Worm (Caenorhabditis elegans) whole organism, L4/young adult: ENCODE measurements around the gene F21C10.13.

Source experiments
- W03F9.2 ChIP-seq: fragments of 150-350 bp; optimal IDR thresholded peaks from 2 replicates; lab custom pipeline; 2014; ENCODE audit warnings: missing biosample characterization, missing genetic modification characterization
- dao-5 ChIP-seq: sonication (generic microtip); optimal IDR thresholded peaks from 2 replicates; lab custom pipeline; 2016; ENCODE audit warnings: missing genotype, missing genetic modification characterization, moderate library complexity, missing compliant biosample characterization
- him-1 ChIP-seq: sonication (generic microtip); optimal IDR thresholded peaks from 2 replicates; lab custom pipeline; 2016; ENCODE audit warnings: missing genotype, missing genetic modification reagents, missing genetic modification characterization, missing compliant biosample characterization

Gene F21C10.13

DNA sequence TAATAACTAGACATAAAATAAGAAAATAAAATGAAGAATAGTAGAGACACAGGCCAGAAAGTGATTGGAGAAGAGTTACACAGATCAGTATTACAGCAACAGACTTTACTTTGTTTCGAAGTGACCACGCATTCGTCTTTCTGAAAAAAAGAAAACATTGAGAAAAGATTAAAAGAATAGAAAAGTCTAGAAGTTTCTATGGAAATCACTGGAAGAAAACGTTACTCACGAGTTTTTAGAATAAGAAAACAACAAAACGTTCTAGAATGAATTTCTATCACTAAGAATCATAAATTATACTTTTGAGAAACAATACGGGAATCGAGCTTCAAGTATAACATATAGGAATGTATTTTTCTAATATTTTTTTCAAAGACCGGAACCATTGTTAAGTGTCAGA is 33.5 kb downstream of the F21C10.13 start:
- TF ChIP-seq W03F9.2 (tag; lab: Kevin White, UChicago) (no peak), him-1 (tag; lab: Kevin White, UChicago) (no peak), dao-5 (tag; lab: Kevin White, UChicago) (no peak)

DNA sequence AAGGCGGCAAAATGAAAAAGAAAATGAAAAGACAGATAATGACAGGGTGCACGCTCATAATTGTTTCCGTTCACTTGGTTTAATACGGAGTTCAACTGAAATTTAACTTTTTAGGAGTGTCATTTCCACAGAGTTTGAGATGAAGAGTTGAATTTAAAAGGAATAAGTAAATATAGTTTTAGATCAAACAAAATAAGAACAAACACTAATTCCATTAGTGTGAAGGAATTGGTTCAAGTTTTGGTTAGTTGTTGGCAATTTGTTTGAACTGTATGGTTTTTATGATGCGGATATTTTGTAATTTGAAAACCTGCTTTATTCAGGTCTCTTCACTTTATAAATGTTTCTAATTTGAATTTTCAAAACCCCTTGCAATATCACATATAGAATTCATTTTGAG is 34.6 kb downstream of the F21C10.13 start, which contains the start of gene B0222.15:
Gene B0222.15 (minus strand): TSS at position 101 of the 400 bp plus-strand sequence.
- TF ChIP-seq dao-5 (tag; lab: Kevin White, UChicago) = no peak
- TF ChIP-seq him-1 (tag; lab: Kevin White, UChicago) = no peak
- no peak for TF ChIP-seq W03F9.2 (tag; lab: Kevin White, UChicago)

DNA sequence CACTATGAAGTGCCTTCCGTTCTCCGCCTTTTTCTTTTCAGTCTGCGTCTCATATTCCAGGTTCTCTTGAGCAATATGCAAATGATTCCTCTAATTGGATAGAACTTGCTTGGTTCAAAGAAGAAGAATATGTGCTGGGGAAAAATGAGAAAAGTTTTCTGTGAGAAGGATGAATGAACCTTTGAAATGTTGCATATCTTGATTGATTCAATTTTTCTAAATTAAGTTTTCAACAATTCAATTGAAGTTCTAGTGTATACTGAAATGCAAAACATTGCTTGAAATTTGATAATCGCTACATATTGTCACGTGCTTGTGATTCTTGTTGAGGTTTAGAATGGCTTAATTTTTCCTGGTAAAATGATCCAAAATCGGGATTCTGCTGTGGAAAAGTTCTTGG is 35.5 kb downstream of the F21C10.13 start:
- TF ChIP-seq dao-5 (tag; lab: Kevin White, UChicago) (no peak), him-1 (tag; lab: Kevin White, UChicago) (no peak), W03F9.2 (tag; lab: Kevin White, UChicago) (no peak)

DNA sequence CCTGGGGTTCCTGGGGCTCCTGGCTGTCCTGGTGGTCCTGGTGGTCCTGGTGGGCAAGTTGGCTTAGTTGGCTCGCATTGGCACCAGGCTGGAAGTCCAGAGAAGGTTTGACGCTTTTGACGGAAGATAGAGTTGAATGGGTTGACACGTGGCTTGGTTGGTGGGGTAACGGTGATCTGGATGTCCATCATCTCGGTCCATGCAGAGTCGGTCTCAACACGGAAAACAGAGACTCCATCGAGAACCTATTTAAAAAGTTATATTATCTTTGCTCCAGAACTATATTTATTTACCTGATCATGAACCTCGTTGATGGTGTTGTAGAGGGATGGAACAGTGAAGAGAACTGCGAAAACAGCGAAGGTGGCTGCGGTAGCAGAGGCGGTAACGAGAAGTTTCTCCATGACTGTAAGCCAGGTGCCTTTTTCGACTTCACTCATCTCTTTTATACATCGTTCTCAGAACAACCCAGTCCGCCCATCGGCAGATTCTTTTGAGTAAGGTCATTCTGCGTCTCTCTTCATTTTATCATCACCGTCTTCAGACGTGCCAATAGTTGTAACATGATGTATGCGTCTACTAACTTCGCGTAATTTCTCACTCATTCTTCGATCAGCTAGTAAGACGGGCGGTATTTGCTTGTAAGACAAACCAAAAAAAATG is 38.3 kb downstream of the F21C10.13 start, which contains the start of gene col-144:
Gene col-144 (minus strand): TSS at position 419 of the 663 bp plus-strand sequence.
- TF ChIP-seq him-1 (tag; lab: Kevin White, UChicago) = no peak
- no peak for TF ChIP-seq W03F9.2 (tag; lab: Kevin White, UChicago)
- no peak for TF ChIP-seq dao-5 (tag; lab: Kevin White, UChicago)

DNA sequence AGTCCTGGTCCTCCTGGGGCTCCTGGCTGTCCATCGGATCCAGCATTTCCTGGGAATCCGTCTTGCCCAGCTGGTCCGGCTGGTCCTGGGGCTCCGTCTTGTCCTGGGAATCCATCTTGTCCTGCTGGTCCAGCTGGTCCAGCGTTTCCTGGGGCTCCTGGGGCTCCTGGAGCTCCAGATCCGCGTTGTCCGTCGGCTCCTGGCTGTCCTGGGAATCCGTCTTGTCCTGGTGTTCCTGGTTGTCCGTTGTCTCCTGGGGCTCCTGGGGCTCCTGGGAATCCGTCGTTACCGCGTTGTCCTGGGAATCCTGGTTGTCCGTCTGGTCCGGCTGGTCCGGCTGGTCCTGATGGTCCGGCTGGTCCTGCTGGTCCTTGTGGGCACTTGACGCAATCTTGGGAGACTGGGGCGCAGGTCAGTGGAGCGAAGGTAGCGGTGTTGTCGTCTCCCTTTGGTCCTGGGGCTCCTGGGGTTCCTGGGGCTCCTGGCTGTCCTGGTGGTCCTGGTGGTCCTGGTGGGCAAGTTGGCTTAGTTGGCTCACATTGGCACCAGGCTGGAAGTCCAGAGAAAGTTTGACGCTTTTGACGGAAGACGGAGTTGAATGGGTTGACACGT is 40.1 kb downstream of the F21C10.13 start:
- no peak for TF ChIP-seq him-1 (tag; lab: Kevin White, UChicago)
- TF ChIP-seq W03F9.2 (tag; lab: Kevin White, UChicago) = no peak
- no peak for TF ChIP-seq dao-5 (tag; lab: Kevin White, UChicago)

DNA sequence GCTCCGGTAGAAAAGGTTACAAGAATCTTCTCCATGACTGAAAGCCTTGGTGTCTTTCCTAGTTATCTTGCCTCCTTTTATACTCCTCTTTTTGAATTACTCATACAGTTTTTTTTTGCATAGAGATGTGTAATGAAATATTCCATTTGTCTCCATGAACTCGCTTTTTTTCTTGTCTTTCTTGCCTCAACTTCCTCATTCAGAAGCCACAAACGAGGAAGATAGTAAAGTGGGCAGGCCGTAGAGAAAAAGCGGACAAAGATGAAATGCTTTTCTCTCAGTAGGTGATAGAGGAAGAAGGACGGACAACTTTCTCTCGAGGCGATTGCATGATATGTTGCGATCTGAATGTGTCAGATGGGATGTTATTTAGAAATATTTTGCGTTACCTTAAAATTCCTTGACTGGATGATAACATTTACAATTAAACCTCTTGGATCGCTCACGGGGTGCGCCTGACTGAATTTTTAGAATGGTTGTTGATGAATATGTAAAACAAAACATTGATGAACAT is 40.9 kb downstream of the F21C10.13 start, which contains the start of gene col-145:
Gene col-145 (minus strand): TSS at position 51 of the 514 bp plus-strand sequence.
- TF ChIP-seq dao-5 (tag; lab: Kevin White, UChicago) (no peak), him-1 (tag; lab: Kevin White, UChicago) (no peak), W03F9.2 (tag; lab: Kevin White, UChicago) (no peak)

DNA sequence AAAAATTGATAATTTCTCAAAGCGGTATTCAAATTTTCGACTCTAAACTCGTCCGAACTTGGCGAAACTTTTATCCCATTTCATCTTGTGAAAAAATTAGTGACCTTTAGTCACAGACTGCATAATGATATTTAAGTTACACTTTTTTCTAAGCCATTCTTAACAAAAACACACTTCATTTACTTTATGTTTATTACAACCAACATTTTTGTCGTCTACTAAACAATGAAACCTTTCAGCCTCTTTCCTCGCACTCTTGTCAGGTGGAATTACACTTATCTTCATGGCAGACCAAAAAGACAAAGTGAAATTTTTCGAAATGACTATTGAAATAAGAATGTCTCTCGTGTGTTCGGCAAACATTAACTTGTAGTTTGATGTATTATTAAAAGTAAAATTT is 41.8 kb downstream of the F21C10.13 start:
- no peak for TF ChIP-seq dao-5 (tag; lab: Kevin White, UChicago)
- TF ChIP-seq him-1 (tag; lab: Kevin White, UChicago) = no peak
- no peak for TF ChIP-seq W03F9.2 (tag; lab: Kevin White, UChicago)

DNA sequence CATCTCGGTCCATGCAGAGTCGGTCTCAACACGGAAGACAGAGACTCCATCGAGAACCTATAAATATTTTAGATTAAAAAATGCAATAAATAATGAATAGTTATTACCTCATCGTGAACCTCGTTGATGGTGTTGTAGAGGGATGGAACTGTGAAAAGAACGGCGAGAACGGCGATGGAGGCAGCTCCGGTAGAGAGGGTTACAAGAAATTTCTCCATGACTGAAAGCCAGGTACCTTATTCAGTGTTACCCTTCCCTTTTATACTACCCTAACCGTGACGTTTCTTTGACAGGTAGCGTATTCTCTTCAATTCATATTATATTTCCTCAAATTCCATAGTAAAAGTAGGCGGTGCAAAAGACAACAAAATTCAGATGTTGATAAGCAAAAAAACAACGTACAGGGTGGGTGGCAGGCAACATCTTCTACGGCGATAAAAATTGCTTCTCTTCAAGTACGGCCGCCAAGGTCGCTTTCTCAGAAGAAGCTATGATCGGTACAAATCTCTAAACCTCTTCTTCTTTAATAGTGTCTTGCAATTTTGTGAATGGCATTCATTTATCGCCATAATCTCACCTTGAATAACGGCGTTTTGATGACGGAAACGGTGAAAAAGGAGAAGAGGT is 43.1 kb downstream of the F21C10.13 start, which contains the start of gene col-10:
Gene col-10 (minus strand): TSS at position 235 of the 627 bp plus-strand sequence.
- TF ChIP-seq W03F9.2 (tag; lab: Kevin White, UChicago) = no peak
- TF ChIP-seq dao-5 (tag; lab: Kevin White, UChicago) = no peak
- no peak for TF ChIP-seq him-1 (tag; lab: Kevin White, UChicago)

DNA sequence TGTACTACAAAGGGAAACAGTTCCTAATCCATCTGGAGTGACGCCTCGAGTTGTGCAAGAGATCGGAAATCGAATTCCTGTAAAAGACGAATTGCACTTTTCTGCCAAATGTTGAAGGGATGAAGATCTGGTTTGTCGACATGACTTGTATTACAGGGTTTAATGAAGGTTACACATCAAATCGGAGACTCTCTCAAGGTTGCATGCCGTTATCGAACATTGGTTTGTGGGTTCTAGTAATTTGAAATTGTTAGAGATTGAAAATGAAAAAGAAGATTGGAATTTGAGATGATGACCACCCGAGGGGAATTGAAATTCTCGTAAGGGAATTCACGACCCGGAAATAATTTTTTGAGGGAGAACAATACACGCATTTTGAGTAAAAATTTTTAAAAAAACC is 44.2 kb downstream of the F21C10.13 start:
- TF ChIP-seq dao-5 (tag; lab: Kevin White, UChicago) (no peak), W03F9.2 (tag; lab: Kevin White, UChicago) (no peak), him-1 (tag; lab: Kevin White, UChicago) (no peak)

DNA sequence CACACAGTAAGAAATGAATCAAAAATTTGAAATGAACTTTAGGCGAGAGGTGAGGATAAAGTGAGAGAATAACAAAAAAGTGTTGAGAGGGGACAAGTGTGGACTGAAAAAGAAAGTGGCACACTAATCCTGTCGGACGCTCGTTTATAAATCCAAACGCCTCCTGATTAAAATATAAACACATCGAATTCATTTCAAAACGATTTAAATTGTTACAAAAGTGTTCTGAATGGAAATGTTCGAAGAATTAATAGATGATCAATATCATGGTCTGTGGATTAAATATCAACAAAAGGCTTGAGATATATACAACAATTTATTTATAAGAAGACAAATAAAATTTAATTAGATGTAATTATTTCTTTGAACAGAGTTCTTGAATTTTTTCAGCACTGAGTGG is 46.0 kb downstream of the F21C10.13 start, which contains the start of gene B0222.11:
Gene B0222.11 (minus strand): TSS at position 101 of the 400 bp plus-strand sequence.
- TF ChIP-seq dao-5 (tag; lab: Kevin White, UChicago) = no peak

DNA sequence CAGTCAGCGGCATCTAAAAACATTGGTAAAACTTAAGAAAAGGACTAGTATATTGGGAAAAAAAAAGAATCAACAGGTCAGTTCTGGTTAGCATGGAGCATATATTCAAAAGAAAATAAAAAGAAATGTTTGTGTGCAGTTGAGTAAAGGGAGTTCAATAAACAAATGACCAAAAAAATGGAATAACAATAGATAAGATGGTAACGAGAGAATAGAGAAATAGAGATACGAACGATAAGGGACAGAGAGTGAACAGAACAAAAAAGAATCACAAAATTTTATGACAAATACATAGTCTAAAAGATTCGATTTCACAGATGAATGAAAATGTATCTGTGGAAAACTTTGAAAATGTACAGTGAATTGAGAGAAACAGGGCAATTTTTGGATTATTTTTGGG is 50.9 kb downstream of the F21C10.13 start, which contains the start of gene gad-3:
Gene gad-3 (minus strand): TSS at position 17 of the 400 bp plus-strand sequence.
- no peak for TF ChIP-seq him-1 (tag; lab: Kevin White, UChicago)
- no peak for TF ChIP-seq dao-5 (tag; lab: Kevin White, UChicago)
- no peak for TF ChIP-seq W03F9.2 (tag; lab: Kevin White, UChicago)
